Worm (Caenorhabditis elegans): ENCODE results near the gene acdh-8.

- TF ChIP-seq pes-1 (GFP tag; IDR thresholded peaks at IDR 0.05) = no peak
- no peak for TF ChIP-seq hmbx-1 (tag; optimal IDR thresholded peaks at IDR 0.05)
- no peak for TF ChIP-seq flt-1 (GFP tag; IDR thresholded peaks at IDR 0.05)
- TF ChIP-seq sea-1 (GFP tag; conservative IDR thresholded peaks at IDR 0.05) = no peak
- TF ChIP-seq aly-1 (tag; optimal IDR thresholded peaks at IDR 0.05) = no peak
- TF ChIP-seq ets-7 (tag; optimal IDR thresholded peaks at IDR 0.05) = no peak
- TF ChIP-seq tbx-37 (GFP tag; conservative IDR thresholded peaks at IDR 0.05) = no peak
- TF ChIP-seq hnd-1 (tag; optimal IDR thresholded peaks at IDR 0.05) = no peak
Measured at ce11 chrII:5768274-5768820, 25.9 kb upstream of the acdh-8 start.
